Worm (Caenorhabditis elegans): ENCODE measurements around the gene kmo-2.
A peak's percentile ranks its signal among the peaks of the same experiment; 100 is the strongest.

The kmo-2 gene

DNA sequence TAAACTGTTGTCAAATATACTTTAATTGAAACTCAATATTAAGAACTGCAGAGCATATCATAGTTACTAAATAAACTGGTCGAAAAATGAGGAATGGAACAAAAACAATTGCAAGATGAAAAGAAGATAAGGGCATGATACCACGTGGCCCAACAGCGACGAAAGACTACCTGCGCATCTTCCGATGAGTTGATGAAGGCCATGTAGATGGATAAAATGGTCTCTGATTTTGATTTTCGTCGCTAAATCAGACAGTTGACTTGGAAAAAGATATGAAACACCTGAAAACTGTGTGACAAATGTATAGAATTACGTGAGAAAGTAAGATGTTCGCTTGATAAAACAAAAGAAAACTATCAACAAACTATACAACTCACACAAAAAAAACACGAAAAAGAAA, 3.1 kb upstream of the kmo-2 start:
- TF ChIP-seq Y53G8AR.9 (GFP tag; conservative IDR thresholded peaks at IDR 0.05) (no peak), Y79H2A.3 (GFP tag; conservative IDR thresholded peaks at IDR 0.05) (no peak), snpc-4 (GFP tag; optimal IDR thresholded peaks at IDR 0.05) (no peak), snpc-4 (tag; optimal IDR thresholded peaks at IDR 0.05) (no peak), let-526 (GFP tag; IDR thresholded peaks at IDR 0.05) (no peak), lag-1 (GFP tag; IDR thresholded peaks at IDR 0.05) (no peak), ztf-6 (GFP tag; IDR thresholded peaks at IDR 0.05) (no peak), K12H6.12 (tag; optimal IDR thresholded peaks at IDR 0.05) (no peak), nfya-1 (tag; optimal IDR thresholded peaks at IDR 0.05; ENCODE audit: borderline replicate concordance, insufficient read depth) (no peak), nhr-120 (GFP tag; IDR thresholded peaks at IDR 0.05) (no peak), dox-1 (GFP tag; IDR thresholded peaks at IDR 0.05) (no peak), mcd-1 (GFP tag; IDR thresholded peaks at IDR 0.05) (no peak), lsl-1 (GFP tag; optimal IDR thresholded peaks at IDR 0.05) (no peak)

- TF ChIP-seq hmg-1.2 (GFP tag; IDR thresholded peaks at IDR 0.05), result no peak
- TF ChIP-seq tbp1 (GFP tag; optimal IDR thresholded peaks at IDR 0.05), result no peak
- TF ChIP-seq madf-8 (GFP tag; conservative IDR thresholded peaks at IDR 0.05), result no peak
- no peak for TF ChIP-seq zfh-2 (GFP tag; conservative IDR thresholded peaks at IDR 0.05)
- TF ChIP-seq dpff-1 (tag; optimal IDR thresholded peaks at IDR 0.05), result no peak
- no peak for TF ChIP-seq ets-4 (GFP tag; optimal IDR thresholded peaks at IDR 0.05)
- no peak for TF ChIP-seq mxl-1 (tag; optimal IDR thresholded peaks at IDR 0.05)
- no peak for TF ChIP-seq K12H6.12 (tag; optimal IDR thresholded peaks at IDR 0.05)
- no peak for TF ChIP-seq nhr-120 (GFP tag; IDR thresholded peaks at IDR 0.05)
- TF ChIP-seq snpc-1.1 (tag; optimal IDR thresholded peaks at IDR 0.05; ENCODE audit: insufficient read depth), result no peak
- TF ChIP-seq snpc-1.3 (tag; optimal IDR thresholded peaks at IDR 0.05; ENCODE audit: insufficient read depth), result no peak
- no peak for TF ChIP-seq dpl-1 (GFP tag; optimal IDR thresholded peaks at IDR 0.05)
- TF ChIP-seq madf-3 (GFP tag; IDR thresholded peaks at IDR 0.05), result no peak
Observed at ce11 chrV:12070419-12070818, 2.1 kb upstream of the kmo-2 start, which contains the start of gene kmo-1. Gene kmo-1, minus strand, starts transcription at chrV:12070519.

ce11 chrV:12065859-12066258, 2.5 kb downstream of the kmo-2 start:
- TF ChIP-seq ceh-100 (GFP tag; IDR thresholded peaks at IDR 0.05) (no peak), unc-130 (GFP tag; optimal IDR thresholded peaks at IDR 0.05) (no peak), zfh-2 (GFP tag; conservative IDR thresholded peaks at IDR 0.05) (no peak), lin-54 (GFP tag; optimal IDR thresholded peaks at IDR 0.05) (no peak), somi-1 (GFP tag; optimal IDR thresholded peaks at IDR 0.05) (no peak), nhr-90 (tag; optimal IDR thresholded peaks at IDR 0.05) (no peak), F33H1.4 (GFP tag; IDR thresholded peaks at IDR 0.05) (0 out of 2 replicates have a peak, but pooled peaks have one; percentile 15), ets-4 (GFP tag; optimal IDR thresholded peaks at IDR 0.05) (no peak), Y53G8AR.9 (GFP tag; conservative IDR thresholded peaks at IDR 0.05) (no peak), mcd-1 (GFP tag; IDR thresholded peaks at IDR 0.05) (no peak), aptf-2 (GFP tag; conservative IDR thresholded peaks at IDR 0.05) (no peak), ceh-91 (GFP tag; IDR thresholded peaks at IDR 0.05) (no peak), rcor-1 (GFP tag; IDR thresholded peaks at IDR 0.05) (no peak), bed-1 (GFP tag; IDR thresholded peaks at IDR 0.05) (no peak), K12H6.12 (tag; optimal IDR thresholded peaks at IDR 0.05) (no peak), F55B11.4 (tag; optimal IDR thresholded peaks at IDR 0.05; ENCODE audit: borderline replicate concordance, insufficient read depth) (no peak), egrh-3 (GFP tag; IDR thresholded peaks at IDR 0.05) (no peak), lag-1 (GFP tag; IDR thresholded peaks at IDR 0.05) (no peak), snpc-4 (GFP tag; optimal IDR thresholded peaks at IDR 0.05) (no peak), snpc-4 (tag; optimal IDR thresholded peaks at IDR 0.05) (peak in 1 of 4 experiments; percentile 49), egl-18 (GFP tag; IDR thresholded peaks at IDR 0.05) (no peak), ceh-58 (GFP tag; IDR thresholded peaks at IDR 0.05) (no peak), unc-62 (GFP tag; optimal IDR thresholded peaks at IDR 0.05) (no peak), ekl-4 (GFP tag; IDR thresholded peaks at IDR 0.05) (no peak), dox-1 (GFP tag; IDR thresholded peaks at IDR 0.05) (peak; percentile 29; the same call in 1 of the 2 replicates), tbx-9 (tag; optimal IDR thresholded peaks at IDR 0.05; ENCODE audit: borderline replicate concordance) (no peak), pha-4 (tag; optimal IDR thresholded peaks at IDR 0.05) (no peak), F39B2.1 (GFP tag; IDR thresholded peaks at IDR 0.05) (no peak), F23B12.7 (tag; optimal IDR thresholded peaks at IDR 0.05; ENCODE audit: insufficient read depth) (peak; percentile 64), dpl-1 (GFP tag; optimal IDR thresholded peaks at IDR 0.05) (peak; percentile 20)
